Worm (Caenorhabditis elegans): ENCODE measurements around the gene C33A12.19.

ce11 chrIV:9500100-9500499 lies 16.7 kb upstream of the C33A12.19 start, which contains the start of gene ugt-21:
- TF ChIP-seq ces-1 (GFP tag; optimal IDR thresholded peaks at IDR 0.05) (no peak), ceh-43 (GFP tag; optimal IDR thresholded peaks at IDR 0.05) (no peak), pha-4 (tag; optimal IDR thresholded peaks at IDR 0.05) (no peak), ztf-11 (tag; optimal IDR thresholded peaks at IDR 0.05) (no peak), unc-120 (tag; optimal IDR thresholded peaks at IDR 0.05; ENCODE audit: poor library complexity, severe bottlenecking) (no peak), snpc-4 (tag; optimal IDR thresholded peaks at IDR 0.05) (no peak), unc-39 (tag; optimal IDR thresholded peaks at IDR 0.05) (no peak), elt-3 (tag; optimal IDR thresholded peaks at IDR 0.05) (no peak), elt-1 (tag; optimal IDR thresholded peaks at IDR 0.05; ENCODE audit: borderline replicate concordance, insufficient read depth) (no peak), mab-5 (tag; optimal IDR thresholded peaks at IDR 0.05) (no peak), tbx-8 (GFP tag; optimal IDR thresholded peaks at IDR 0.05) (no peak), lsy-2 (tag; optimal IDR thresholded peaks at IDR 0.05) (no peak), nhr-237 (tag; optimal IDR thresholded peaks at IDR 0.05) (no peak), zip-8 (tag; optimal IDR thresholded peaks at IDR 0.05) (no peak)
